Fruit fly (Drosophila melanogaster) whole organism, prepupa: Measurements from ENCODE around the gene CG42271.

Experiments
- Blimp-1 ChIP-seq: fragments of 200-800 bp; sonication (Bioruptor generic); optimal IDR thresholded peaks from 3 replicates; lab custom pipeline; 2017; ENCODE audit warnings: missing biosample characterization, missing genetic modification characterization, mild to moderate bottlenecking, moderate library complexity, missing genetic modification reagents
- CG10631 ChIP-seq: fragments of 200-800 bp; sonication (Bioruptor generic); optimal IDR thresholded peaks from 2 replicates; lab custom pipeline; 2016; ENCODE audit warnings: missing biosample characterization, missing genetic modification characterization
- CG11294 ChIP-seq: fragments of 200-800 bp; sonication (Bioruptor generic); IDR thresholded peaks from 2 replicates; pipeline ENCODE4 v1.3.6; 2022; ENCODE audit warnings: missing biosample characterization, missing genetic modification characterization
- CG11902 ChIP-seq: fragments of 200-800 bp; sonication (Bioruptor generic); optimal IDR thresholded peaks from 3 replicates; lab custom pipeline; 2016; ENCODE audit warnings: missing biosample characterization, missing genetic modification characterization
- CG15336 ChIP-seq: fragments of 200-800 bp; sonication (Bioruptor generic); IDR thresholded peaks from 2 replicates; pipeline ENCODE4 v1.3.6; 2022; ENCODE audit warnings: missing biosample characterization, missing genetic modification characterization
- CG3032 ChIP-seq: fragments of 200-800 bp; optimal IDR thresholded peaks from 2 replicates; lab custom pipeline; 2019; ENCODE audit warnings: missing biosample characterization, mild to moderate bottlenecking, missing genetic modification characterization, moderate library complexity
- CG31627 ChIP-seq: fragments of 200-800 bp; sonication (Bioruptor generic); optimal IDR thresholded peaks from 3 replicates; lab custom pipeline; 2016; ENCODE audit warnings: missing biosample characterization, missing genetic modification characterization
- CG34406 ChIP-seq: fragments of 200-800 bp; sonication (Bioruptor generic); optimal IDR thresholded peaks from 3 replicates; lab custom pipeline; 2016; ENCODE audit warnings: missing biosample characterization, missing genetic modification characterization
- CG3919 ChIP-seq: fragments of 200-800 bp; sonication (Bioruptor generic); optimal IDR thresholded peaks from 3 replicates; lab custom pipeline; 2016; ENCODE audit warnings: missing biosample characterization, missing genetic modification characterization
- CG6163 ChIP-seq: fragments of 200-800 bp; sonication (Bioruptor generic); IDR thresholded peaks from 3 replicates; pipeline ENCODE4 v1.3.6; 2022; ENCODE audit warnings: missing biosample characterization, missing genetic modification characterization
- CG6276 ChIP-seq: fragments of 200-800 bp; sonication (Bioruptor generic); optimal IDR thresholded peaks from 2 replicates; lab custom pipeline; 2017; ENCODE audit warnings: missing biosample characterization, mild to moderate bottlenecking, missing genetic modification characterization
- CG6792 ChIP-seq: fragments of 200-800 bp; sonication (Bioruptor generic); optimal IDR thresholded peaks from 3 replicates; lab custom pipeline; 2016; ENCODE audit warnings: missing biosample characterization, missing genetic modification characterization
- CG6808 ChIP-seq: fragments of 200-800 bp; sonication (Bioruptor generic); optimal IDR thresholded peaks from 3 replicates; lab custom pipeline; 2017; ENCODE audit warnings: missing biosample characterization, missing genetic modification characterization, mild to moderate bottlenecking, moderate library complexity, missing genetic modification reagents
- CG6854 ChIP-seq: fragments of 200-800 bp; sonication (Bioruptor generic); optimal IDR thresholded peaks from 2 replicates; lab custom pipeline; 2017; ENCODE audit warnings: missing biosample characterization, mild to moderate bottlenecking, missing genetic modification characterization
- CG8119 ChIP-seq: fragments of 200-800 bp; sonication (Bioruptor generic); IDR thresholded peaks from 3 replicates; pipeline ENCODE4 v1.3.6; 2022; ENCODE audit warnings: missing biosample characterization, missing genetic modification characterization
- CG8319 ChIP-seq: fragments of 200-800 bp; sonication (Bioruptor generic); optimal IDR thresholded peaks from 3 replicates; lab custom pipeline; 2016; ENCODE audit warnings: missing biosample characterization, missing genetic modification characterization
- CG8632 ChIP-seq: fragments of 200-800 bp; sonication (Bioruptor generic); optimal IDR thresholded peaks from 3 replicates; lab custom pipeline; 2016; ENCODE audit warnings: missing biosample characterization, missing genetic modification characterization
- Eip75B ChIP-seq: fragments of 200-800 bp; sonication (Bioruptor generic); optimal IDR thresholded peaks from 3 replicates; lab custom pipeline; 2016; ENCODE audit warnings: missing biosample characterization, missing genetic modification characterization
- Eip78C ChIP-seq: fragments of 200-800 bp; sonication (Bioruptor generic); peaks from one replicate; lab custom pipeline; 2016; ENCODE audit warnings: missing biosample characterization, missing genetic modification characterization
- Eip93F ChIP-seq: fragments of 200-800 bp; sonication (Bioruptor generic); optimal IDR thresholded peaks from 2 replicates; lab custom pipeline; 2016; ENCODE audit warnings: missing biosample characterization, mild to moderate bottlenecking, missing genetic modification characterization
- Ets96B ChIP-seq: fragments of 200-800 bp; optimal IDR thresholded peaks from 2 replicates; lab custom pipeline; 2019; ENCODE audit warnings: missing biosample characterization, mild to moderate bottlenecking, missing genetic modification characterization, moderate library complexity
- Hr38 ChIP-seq: sonication (Bioruptor generic); optimal IDR thresholded peaks from 2 replicates; lab custom pipeline; 2016; ENCODE audit warnings: missing biosample characterization, missing genetic modification characterization
- Hr4 ChIP-seq: fragments of 200-800 bp; sonication (Bioruptor generic); optimal IDR thresholded peaks from 3 replicates; lab custom pipeline; 2016; ENCODE audit warnings: missing biosample characterization, missing genetic modification characterization
- Met ChIP-seq: fragments of 200-800 bp; sonication (Bioruptor generic); optimal IDR thresholded peaks from 3 replicates; lab custom pipeline; 2016; ENCODE audit warnings: missing biosample characterization, missing genetic modification characterization
- OdsH ChIP-seq: fragments of 200-800 bp; sonication (Bioruptor generic); optimal IDR thresholded peaks from 3 replicates; lab custom pipeline; 2016; ENCODE audit warnings: missing biosample characterization, missing genetic modification characterization
- Smox ChIP-seq: fragments of 200-800 bp; sonication (Bioruptor generic); optimal IDR thresholded peaks from 3 replicates; lab custom pipeline; 2016; ENCODE audit warnings: missing biosample characterization, missing genetic modification characterization
- achi ChIP-seq: fragments of 200-800 bp; sonication (Bioruptor generic); optimal IDR thresholded peaks from 3 replicates; lab custom pipeline; 2016; ENCODE audit warnings: missing biosample characterization, missing genetic modification characterization
- acj6 ChIP-seq: fragments of 200-800 bp; sonication (Bioruptor generic); optimal IDR thresholded peaks from 3 replicates; lab custom pipeline; 2016; ENCODE audit warnings: missing biosample characterization, missing genetic modification characterization
- eg ChIP-seq: fragments of 200-800 bp; sonication (Bioruptor generic); IDR thresholded peaks from 3 replicates; pipeline ENCODE4 v1.3.6; 2022; ENCODE audit warnings: missing biosample characterization, missing genetic modification characterization
- fkh ChIP-seq: fragments of 200-800 bp; sonication (Bioruptor generic); optimal IDR thresholded peaks from 3 replicates; lab custom pipeline; 2017; ENCODE audit warnings: missing biosample characterization, mild to moderate bottlenecking, missing genetic modification characterization, moderate library complexity
- net ChIP-seq: fragments of 200-800 bp; sonication (Bioruptor generic); optimal IDR thresholded peaks from 3 replicates; lab custom pipeline; 2016; ENCODE audit warnings: missing biosample characterization, missing genetic modification characterization

The CG42271 gene

DNA sequence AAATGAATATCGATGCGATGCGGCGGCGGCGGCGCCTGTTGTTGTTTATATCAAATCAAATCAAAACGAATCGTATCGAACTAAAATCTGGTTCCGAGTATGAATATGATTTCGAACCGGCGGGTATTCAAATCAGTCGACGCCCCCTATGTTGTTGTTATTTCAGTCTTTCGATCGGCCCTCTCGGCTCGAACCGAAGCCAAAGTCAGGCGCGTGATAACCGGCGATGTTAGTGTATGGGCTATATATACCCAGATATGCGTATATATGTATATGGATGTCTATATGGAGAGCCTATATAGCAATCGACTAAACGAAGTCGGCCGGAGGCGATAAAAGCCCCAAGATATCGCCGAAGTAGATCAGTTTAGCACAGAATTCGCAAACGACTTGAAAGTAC, 27.0 kb upstream of the CG42271 start, which contains the start of the genes CG46317 and Tat:
TSS of gene CG46317 (plus strand) at position 361 of the 400 bp plus-strand sequence.
TSS of gene Tat (plus strand) at position 361 of the 400 bp plus-strand sequence.
- TF ChIP-seq Hr38: no peak
- TF ChIP-seq fkh (GFP tag; lab: Kevin White, UChicago): no peak
- TF ChIP-seq OdsH (GFP tag; lab: Kevin White, UChicago): no peak
- no peak for TF ChIP-seq CG6276 (GFP tag; lab: Kevin White, UChicago)
- no peak for TF ChIP-seq net (GFP tag; lab: Kevin White, UChicago)
- TF ChIP-seq Hr4 (GFP tag; lab: Kevin White, UChicago): no peak
- TF ChIP-seq Eip75B: no peak
- TF ChIP-seq CG8119 (GFP tag; lab: Robert Waterston, UW): no peak
- TF ChIP-seq CG6854 (GFP tag; lab: Kevin White, UChicago): no peak
- TF ChIP-seq CG11294 (GFP tag; lab: Robert Waterston, UW): no peak
- no peak for TF ChIP-seq eg (GFP tag; lab: Robert Waterston, UW)
- no peak for TF ChIP-seq CG8632
- no peak for TF ChIP-seq CG8319 (GFP tag; lab: Kevin White, UChicago)
- no peak for TF ChIP-seq CG34406 (GFP tag; lab: Kevin White, UChicago)
- no peak for TF ChIP-seq acj6 (GFP tag; lab: Kevin White, UChicago)
- TF ChIP-seq Blimp-1 (GFP tag; lab: Kevin White, UChicago): no peak
- TF ChIP-seq CG6808: no peak

DNA sequence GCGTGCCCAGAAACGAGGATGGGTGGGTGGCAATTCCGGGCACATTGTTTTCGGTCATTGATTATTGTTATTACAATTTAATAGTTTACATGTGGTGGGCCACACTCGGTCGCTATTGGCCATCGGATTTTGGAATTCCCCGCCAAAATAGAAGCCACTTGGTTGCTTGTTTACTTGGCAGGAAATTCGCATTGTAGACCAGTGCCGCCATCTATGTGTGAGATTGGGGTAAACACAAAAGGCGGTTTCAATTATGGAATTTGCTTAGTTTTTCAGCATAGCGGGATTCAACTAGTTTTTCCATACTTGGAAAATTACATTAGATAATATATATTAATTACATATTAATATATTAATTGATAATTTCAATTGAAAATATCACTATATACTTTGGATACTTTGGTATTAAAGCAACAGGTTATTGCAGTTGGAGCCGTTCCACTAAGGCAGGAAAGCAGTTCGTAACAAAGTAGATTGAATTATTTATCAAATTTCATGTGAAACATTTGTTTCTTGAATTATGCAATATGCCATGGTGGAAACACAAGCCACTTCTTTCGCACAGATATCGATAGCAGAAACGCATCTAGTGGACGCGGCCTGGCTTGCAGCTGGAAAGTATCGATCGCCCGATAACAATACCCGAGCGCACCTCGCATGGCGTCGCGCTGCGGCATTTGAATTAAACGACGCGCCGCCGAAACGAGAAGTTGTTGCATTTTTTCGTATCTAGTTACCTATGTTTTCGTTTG, 13.3 kb upstream of the CG42271 start, which contains the start of gene mud:
TSS of gene mud (plus strand) at position 698 of the 752 bp plus-strand sequence.
- TF ChIP-seq CG3919 (GFP tag; lab: Kevin White, UChicago): no peak
- TF ChIP-seq CG31627 (GFP tag; lab: Kevin White, UChicago): peak; percentile 11
- no peak for TF ChIP-seq CG15336 (GFP tag; lab: Robert Waterston, UW)
- TF ChIP-seq CG10631: peak; percentile 12
- TF ChIP-seq Eip78C (GFP tag; lab: Kevin White, UChicago): no peak
- no peak for TF ChIP-seq fkh (GFP tag; lab: Kevin White, UChicago)
- peak; percentile 33; the same call in 1 of the 3 replicates for TF ChIP-seq eg (GFP tag; lab: Robert Waterston, UW)
- TF ChIP-seq CG8119 (GFP tag; lab: Robert Waterston, UW): no peak

DNA sequence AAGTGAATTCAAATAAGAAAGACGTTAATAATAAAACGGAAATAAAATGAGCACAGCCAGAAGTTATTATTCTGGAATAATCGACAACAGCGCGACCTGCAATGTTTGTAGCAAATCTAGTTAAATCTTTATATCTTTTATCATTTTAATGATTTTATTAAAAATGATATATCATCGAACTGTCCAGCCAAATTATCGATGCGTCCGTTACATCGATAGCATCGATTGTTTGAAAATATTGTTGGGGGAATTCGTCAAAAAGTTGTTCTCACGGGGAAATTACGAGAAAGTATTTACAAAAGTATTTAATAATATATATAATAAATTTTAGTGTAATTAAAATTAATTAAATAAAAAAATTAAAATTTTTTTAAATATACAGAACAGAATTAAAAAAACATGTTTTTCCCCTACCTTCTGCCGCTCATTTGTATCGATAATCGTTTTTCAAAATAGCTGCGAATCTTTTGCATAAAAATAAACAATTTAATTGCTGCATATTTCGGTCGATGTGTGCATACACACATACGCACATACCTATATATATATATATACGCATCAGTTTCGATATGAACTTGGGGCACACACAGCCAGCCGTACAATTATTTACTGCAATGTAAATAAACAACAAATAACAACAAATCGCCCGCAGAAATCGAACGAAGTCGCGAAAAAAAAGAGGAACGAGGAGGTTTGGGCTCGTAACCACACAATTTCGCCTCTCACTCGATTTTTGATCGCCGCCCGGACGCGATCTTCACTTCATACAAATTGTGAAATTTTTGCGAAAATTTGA, 9.3 kb upstream of the CG42271 start, which contains the start of gene CG32599:
TSS of gene CG32599 (plus strand) at position 746 of the 796 bp plus-strand sequence.
- TF ChIP-seq CG10631 (peak; percentile 36), Smox (GFP tag; lab: Kevin White, UChicago) (peak; percentile 1), CG6792 (GFP tag; lab: Kevin White, UChicago) (peak; percentile 13), CG6276 (GFP tag; lab: Kevin White, UChicago) (no peak), CG11294 (GFP tag; lab: Robert Waterston, UW) (no peak), CG6163 (GFP tag; lab: Robert Waterston, UW) (peak; percentile 41; the same call in 1 of the 3 replicates), Hr4 (GFP tag; lab: Kevin White, UChicago) (no peak), OdsH (GFP tag; lab: Kevin White, UChicago) (peak; percentile 3), acj6 (GFP tag; lab: Kevin White, UChicago) (peak; percentile 11), Ets96B (tag; lab: Kevin White, UChicago) (peak; percentile 14), CG8632 (peak; percentile 19), Eip93F (GFP tag; lab: Kevin White, UChicago) (peak; percentile 4), CG11902 (GFP tag; lab: Kevin White, UChicago) (no peak), CG3032 (peak; percentile 23), Met (GFP tag; lab: Kevin White, UChicago) (no peak), Eip78C (GFP tag; lab: Kevin White, UChicago) (peak; percentile 39), CG34406 (GFP tag; lab: Kevin White, UChicago) (no peak), achi (GFP tag; lab: Kevin White, UChicago) (peak; percentile 15), eg (GFP tag; lab: Robert Waterston, UW) (peak; percentile 62; the same call in 2 of the 3 replicates)
